Worm (Caenorhabditis elegans) whole organism, L2 larva: ENCODE measurements around the gene T10D4.7.

Experiments used
- aly-2 ChIP-seq: fragments of 150-350 bp; optimal IDR thresholded peaks from 2 replicates; lab custom pipeline; 2014; ENCODE audit warnings: missing biosample characterization, missing genetic modification characterization
- crh-2 ChIP-seq: sonication (generic microtip); optimal IDR thresholded peaks from 2 replicates; lab custom pipeline; 2017; ENCODE audit warnings: missing biosample characterization, missing genetic modification characterization
- elt-1 ChIP-seq: fragments of 150-350 bp; optimal IDR thresholded peaks from 2 replicates; lab custom pipeline; 2014; ENCODE audit warnings: missing biosample characterization, missing genetic modification characterization
- lin-13 ChIP-seq: fragments of 150-350 bp; optimal IDR thresholded peaks from 2 replicates; lab custom pipeline; 2014; ENCODE audit warnings: missing biosample characterization, missing genetic modification reagents, missing genetic modification characterization
- lin-39 ChIP-seq: fragments of 150-350 bp; optimal IDR thresholded peaks from 2 replicates; lab custom pipeline; 2014; ENCODE audit warnings: missing biosample characterization, missing genetic modification reagents, missing genetic modification characterization
- nhr-10 ChIP-seq: sonication (generic microtip); optimal IDR thresholded peaks from 2 replicates; lab custom pipeline; 2017; ENCODE audit warnings: missing biosample characterization, missing genetic modification characterization
- nhr-12 ChIP-seq: fragments of 150-350 bp; optimal IDR thresholded peaks from 2 replicates; lab custom pipeline; 2014; ENCODE audit warnings: missing biosample characterization, missing genetic modification characterization
- nhr-23 ChIP-seq: fragments of 150-350 bp; optimal IDR thresholded peaks from 2 replicates; lab custom pipeline; 2014; ENCODE audit warnings: missing biosample characterization, missing genetic modification reagents, missing genetic modification characterization
- skn-1 ChIP-seq: sonication (generic microtip); optimal IDR thresholded peaks from 2 replicates; lab custom pipeline; 2017; ENCODE audit warnings: missing biosample characterization, missing genetic modification characterization

DNA sequence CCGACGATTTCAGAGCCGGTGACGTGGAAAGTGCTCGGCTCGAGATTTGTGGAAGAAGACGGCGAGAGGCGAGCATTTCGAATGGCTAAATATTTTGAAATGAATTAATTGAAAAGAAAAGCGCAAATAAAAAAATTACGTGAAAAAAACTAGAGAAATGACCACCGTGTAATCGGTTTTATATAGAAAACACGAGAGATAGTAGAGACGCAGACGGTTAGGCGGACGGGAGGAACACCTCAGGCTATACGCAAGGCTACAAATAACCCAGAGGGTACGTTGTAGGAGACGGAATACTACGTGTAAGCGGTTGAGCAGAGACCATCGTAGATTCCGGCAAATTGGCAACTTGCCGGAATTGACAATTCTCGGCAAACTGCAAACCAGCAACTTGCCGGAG lies 6.4 kb upstream of the T10D4.7 start, which contains the start of gene Y25C1A.13:
- TF ChIP-seq skn-1 (tag; lab: Kevin White, UChicago): no peak
- TF ChIP-seq aly-2: no peak
- no peak for TF ChIP-seq nhr-10
- TF ChIP-seq elt-1 (tag; lab: Kevin White, UChicago): no peak
- no peak for TF ChIP-seq lin-39 (tag; lab: Kevin White, UChicago)
- no peak for TF ChIP-seq nhr-12 (tag; lab: Kevin White, UChicago)
- no peak for TF ChIP-seq nhr-23 (tag; lab: Kevin White, UChicago)
- no peak for TF ChIP-seq lin-13 (GFP tag; lab: Kevin White, UChicago)
- no peak for TF ChIP-seq crh-2 (tag; lab: Kevin White, UChicago)
